Worm (Caenorhabditis elegans): ENCODE results near the gene T10B5.8.

T10B5.8 gene

ce11 chrV:1841744-1842143 is at the start of gene T10B5.8:
T10B5.8 (plus strand) TSS chrV:1842044.
- TF ChIP-seq ceh-48 (tag; optimal IDR thresholded peaks at IDR 0.05) (no peak), hlh-30 (tag; optimal IDR thresholded peaks at IDR 0.05; ENCODE audit: insufficient read depth) (no peak), hlh-6 (tag; optimal IDR thresholded peaks at IDR 0.05) (no peak), K09A11.1 (tag; optimal IDR thresholded peaks at IDR 0.05; ENCODE audit: insufficient read depth) (no peak), dmd-4 (tag; optimal IDR thresholded peaks at IDR 0.05; ENCODE audit: borderline replicate concordance) (no peak)

DNA sequence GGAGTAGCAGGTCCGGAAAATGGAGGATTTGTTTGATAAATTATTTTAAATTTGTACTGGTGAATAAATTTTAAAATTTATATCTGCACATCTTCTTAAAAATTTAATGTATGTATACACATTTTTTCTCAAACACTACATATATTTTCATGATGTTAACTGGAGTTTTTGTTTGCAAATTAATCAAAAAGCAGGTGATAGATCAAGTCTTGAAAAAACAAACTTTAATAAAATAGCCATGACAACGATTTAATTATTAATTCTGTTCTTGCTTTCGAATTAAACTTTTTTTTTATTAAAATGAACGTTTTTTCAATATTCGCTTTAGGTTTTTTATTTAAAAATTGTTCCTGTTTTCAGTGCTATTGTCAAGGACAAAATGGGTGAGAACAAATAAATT is 47.6 kb upstream of the T10B5.8 start, which contains the start of gene F36H9.1:
F36H9.1 (plus strand) TSS at position 301 of the 400 bp plus-strand sequence.
- TF ChIP-seq Y22D7AL.16 (tag; optimal IDR thresholded peaks at IDR 0.05): no peak
- TF ChIP-seq ceh-2 (tag; optimal IDR thresholded peaks at IDR 0.05): no peak
- no peak for TF ChIP-seq hlh-15 (tag; optimal IDR thresholded peaks at IDR 0.05)
- TF ChIP-seq che-1 (tag; optimal IDR thresholded peaks at IDR 0.05): no peak
- no peak for TF ChIP-seq fkh-6 (tag; optimal IDR thresholded peaks at IDR 0.05)
- no peak for TF ChIP-seq madf-2 (tag; optimal IDR thresholded peaks at IDR 0.05)
- TF ChIP-seq ceh-30 (tag; optimal IDR thresholded peaks at IDR 0.05): no peak
- TF ChIP-seq hlh-13 (GFP tag; optimal IDR thresholded peaks at IDR 0.05): no peak
- TF ChIP-seq elt-4 (tag; optimal IDR thresholded peaks at IDR 0.05): no peak

DNA sequence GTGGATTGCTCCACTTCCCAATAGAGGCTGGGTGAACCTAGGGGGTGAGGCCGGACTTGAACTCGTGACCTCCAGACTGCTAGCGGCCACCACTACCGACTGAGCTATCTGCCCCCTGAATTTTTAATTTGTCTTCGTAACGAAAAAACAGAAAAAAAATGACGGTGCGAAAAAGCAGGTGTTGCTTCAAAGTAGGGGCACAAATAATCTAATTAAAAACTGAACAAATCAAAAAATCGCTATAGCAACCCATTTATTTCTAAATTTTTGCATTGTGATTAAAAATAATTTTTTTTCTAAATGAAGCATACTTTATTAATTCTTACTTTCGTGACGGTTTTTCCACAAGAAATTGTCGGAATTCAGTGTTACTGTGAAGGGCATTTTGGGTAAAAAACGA is 43.9 kb upstream of the T10B5.8 start, which contains the start of gene F36H9.10:
F36H9.10 (plus strand) TSS at position 301 of the 400 bp plus-strand sequence.
- TF ChIP-seq hlh-13 (GFP tag; optimal IDR thresholded peaks at IDR 0.05) (no peak), T23F11.4 (GFP tag; optimal IDR thresholded peaks at IDR 0.05) (no peak), nfya-1 (tag; optimal IDR thresholded peaks at IDR 0.05) (no peak), dmd-4 (tag; optimal IDR thresholded peaks at IDR 0.05; ENCODE audit: borderline replicate concordance) (no peak), ahr-1 (tag; optimal IDR thresholded peaks at IDR 0.05) (no peak), unc-42 (tag; optimal IDR thresholded peaks at IDR 0.05) (no peak), sdc-2 (tag; optimal IDR thresholded peaks at IDR 0.05) (no peak), nhr-232 (tag; optimal IDR thresholded peaks at IDR 0.05) (no peak), syd-9 (tag; optimal IDR thresholded peaks at IDR 0.05) (no peak), pax-1 (tag; optimal IDR thresholded peaks at IDR 0.05) (no peak), Y22D7AL.16 (tag; optimal IDR thresholded peaks at IDR 0.05) (no peak), hlh-6 (tag; optimal IDR thresholded peaks at IDR 0.05) (no peak), K09A11.1 (tag; optimal IDR thresholded peaks at IDR 0.05; ENCODE audit: insufficient read depth) (no peak), elt-2 (tag; optimal IDR thresholded peaks at IDR 0.05) (no peak), madf-2 (tag; optimal IDR thresholded peaks at IDR 0.05) (no peak), ceh-14 (tag; optimal IDR thresholded peaks at IDR 0.05) (no peak), fax-1 (tag; optimal IDR thresholded peaks at IDR 0.05) (no peak), ceh-6 (GFP tag; optimal IDR thresholded peaks at IDR 0.05) (no peak), sox-4 (tag; optimal IDR thresholded peaks at IDR 0.05) (no peak)

DNA sequence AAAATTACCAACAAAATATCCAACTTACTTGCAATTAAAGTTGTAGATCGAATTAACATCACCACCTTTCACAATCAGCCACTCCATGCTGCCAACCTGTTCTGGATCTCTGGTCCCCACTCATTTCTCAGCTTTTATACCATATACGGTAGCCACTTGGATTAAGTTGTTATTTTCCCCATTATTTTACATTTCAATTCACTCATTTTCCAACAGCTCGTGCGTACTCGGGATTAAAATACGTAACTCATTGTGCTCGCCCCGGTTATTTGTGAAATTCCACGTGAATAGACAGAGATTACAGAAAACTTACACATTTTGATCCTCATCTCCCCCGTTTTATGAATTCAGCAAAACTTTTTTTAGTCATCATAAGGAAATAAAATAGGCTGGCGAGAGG is 38.8 kb upstream of the T10B5.8 start, which contains the start of gene srt-41:
srt-41 (minus strand) TSS at position 101 of the 400 bp plus-strand sequence.
- no peak for TF ChIP-seq hlh-8 (tag; optimal IDR thresholded peaks at IDR 0.05)
- no peak for TF ChIP-seq fax-1 (tag; optimal IDR thresholded peaks at IDR 0.05)
- TF ChIP-seq unc-42 (tag; optimal IDR thresholded peaks at IDR 0.05): no peak
- TF ChIP-seq ama-1 (optimal IDR thresholded peaks at IDR 0.05): no peak
- TF ChIP-seq fkh-10 (GFP tag; optimal IDR thresholded peaks at IDR 0.05): no peak
- TF ChIP-seq nfya-1 (tag; optimal IDR thresholded peaks at IDR 0.05): no peak
- TF ChIP-seq T23F11.4 (GFP tag; optimal IDR thresholded peaks at IDR 0.05): no peak
- TF ChIP-seq syd-9 (tag; optimal IDR thresholded peaks at IDR 0.05): no peak
- TF ChIP-seq pqm-1 (tag; optimal IDR thresholded peaks at IDR 0.05): no peak
- no peak for TF ChIP-seq K02D7.2 (tag; optimal IDR thresholded peaks at IDR 0.05)
- TF ChIP-seq C38D4.7 (GFP tag; optimal IDR thresholded peaks at IDR 0.05): no peak
- TF ChIP-seq hlh-15 (tag; optimal IDR thresholded peaks at IDR 0.05): no peak
- no peak for TF ChIP-seq hlh-13 (GFP tag; optimal IDR thresholded peaks at IDR 0.05)
- no peak for TF ChIP-seq ceh-48 (tag; optimal IDR thresholded peaks at IDR 0.05)
- TF ChIP-seq pros-1 (tag; optimal IDR thresholded peaks at IDR 0.05): no peak
- TF ChIP-seq unc-3 (GFP tag; conservative IDR thresholded peaks at IDR 0.05): no peak
- TF ChIP-seq unc-3 (tag; optimal IDR thresholded peaks at IDR 0.05): no peak

All from whole organism, late embryonic.